Worm (Caenorhabditis elegans): ENCODE measurements around the gene D1069.3.

ce11 chrII:374950-375349 lies 27.3 kb upstream of the D1069.3 start, which contains the start of gene C03H5.4:
- no peak for TF ChIP-seq unc-39 (tag; optimal IDR thresholded peaks at IDR 0.05)
- no peak for TF ChIP-seq unc-62 (GFP tag; optimal IDR thresholded peaks at IDR 0.05)
- no peak for TF ChIP-seq nhr-12 (tag; optimal IDR thresholded peaks at IDR 0.05)
- TF ChIP-seq ces-1 (GFP tag; optimal IDR thresholded peaks at IDR 0.05), result no peak
- TF ChIP-seq mep-1 (tag; optimal IDR thresholded peaks at IDR 0.05), result no peak
- TF ChIP-seq ceh-83 (GFP tag; optimal IDR thresholded peaks at IDR 0.05), result no peak

All from whole organism, mixed stage, embryonic.